Fruit fly (Drosophila melanogaster) whole organism, adult: ENCODE results near the gene CG12279.

ENCODE experiments used
- CG11617 ChIP-seq: fragments of 200-800 bp; sonication (Bioruptor generic); optimal IDR thresholded peaks from 2 replicates; lab custom pipeline; 2017; ENCODE audit warnings: mild to moderate bottlenecking, missing biosample characterization, missing genetic modification reagents, missing genetic modification characterization
- CG12768 ChIP-seq: fragments of 200-800 bp; sonication (Bioruptor generic); optimal IDR thresholded peaks from 2 replicates; lab custom pipeline; 2017; ENCODE audit warnings: missing biosample characterization, missing genetic modification characterization, mild to moderate bottlenecking, moderate library complexity, missing genetic modification reagents
- CG14711 ChIP-seq: fragments of 200-800 bp; sonication (Bioruptor generic); optimal IDR thresholded peaks from 2 replicates; lab custom pipeline; 2018; ENCODE audit warnings: missing biosample characterization, mild to moderate bottlenecking, missing genetic modification characterization, moderate library complexity
- CG1620 ChIP-seq: fragments of 200-800 bp; sonication (Bioruptor generic); optimal IDR thresholded peaks from 2 replicates; lab custom pipeline; 2016; ENCODE audit warnings: missing biosample characterization, missing genetic modification characterization
- CG33017 ChIP-seq: fragments of 200-800 bp; sonication (Bioruptor generic); optimal IDR thresholded peaks from 2 replicates; lab custom pipeline; 2018; ENCODE audit warnings: missing biosample characterization, mild to moderate bottlenecking, missing genetic modification characterization, moderate library complexity
- CG5204 ChIP-seq: fragments of 200-800 bp; sonication (Bioruptor generic); optimal IDR thresholded peaks from 2 replicates; lab custom pipeline; 2016; ENCODE audit warnings: missing biosample characterization, missing genetic modification characterization
- CG7045 ChIP-seq: fragments of 200-800 bp; sonication (Bioruptor generic); optimal IDR thresholded peaks from 2 replicates; lab custom pipeline; 2017; ENCODE audit warnings: missing biosample characterization, mild to moderate bottlenecking, missing genetic modification characterization
- CG7101 ChIP-seq: fragments of 200-800 bp; sonication (Bioruptor generic); optimal IDR thresholded peaks from 2 replicates; lab custom pipeline; 2018; ENCODE audit warnings: missing biosample characterization, mild to moderate bottlenecking, missing genetic modification characterization, moderate library complexity
- Clk ChIP-seq: fragments of 200-800 bp; sonication (Bioruptor generic); optimal IDR thresholded peaks from 2 replicates; lab custom pipeline; 2017; ENCODE audit warnings: missing biosample characterization, missing genetic modification characterization
- Crg-1 ChIP-seq: fragments of 200-800 bp; sonication (Bioruptor generic); optimal IDR thresholded peaks from 2 replicates; lab custom pipeline; 2016; ENCODE audit warnings: missing biosample characterization, missing genetic modification characterization
- Hr96 ChIP-seq: fragments of 200-800 bp; sonication (Bioruptor generic); optimal IDR thresholded peaks from 2 replicates; lab custom pipeline; 2016; ENCODE audit warnings: missing biosample characterization, missing genetic modification characterization
- Mnt ChIP-seq: fragments of 200-800 bp; sonication (Bioruptor generic); optimal IDR thresholded peaks from 2 replicates; lab custom pipeline; 2016; ENCODE audit warnings: missing biosample characterization, mild to moderate bottlenecking, missing genetic modification characterization
- bab1 ChIP-seq: fragments of 200-800 bp; sonication (Bioruptor generic); optimal IDR thresholded peaks from 3 replicates; lab custom pipeline; 2019; ENCODE audit warnings: missing biosample characterization, mild to moderate bottlenecking, missing genetic modification characterization, moderate library complexity
- cic ChIP-seq: fragments of 200-800 bp; sonication (Bioruptor generic); optimal IDR thresholded peaks from 2 replicates; lab custom pipeline; 2017; ENCODE audit warnings: missing biosample characterization, mild to moderate bottlenecking, missing genetic modification characterization, moderate library complexity
- cnc ChIP-seq, 2 experiments: fragments of >200 bp; optimal IDR thresholded peaks; 2 replicates each; lab custom pipeline; 2017
- kay ChIP-seq: fragments of 200-800 bp; sonication (Bioruptor generic); peaks from one replicate; lab custom pipeline; 2016; ENCODE audit warnings: missing biosample characterization, missing genetic modification characterization, borderline replicate concordance
- ovo ChIP-seq: fragments of 200-800 bp; sonication (Bioruptor generic); optimal IDR thresholded peaks from 2 replicates; lab custom pipeline; 2016; ENCODE audit warnings: missing biosample characterization, missing genetic modification characterization
- pad ChIP-seq: fragments of 200-800 bp; sonication (Bioruptor generic); optimal IDR thresholded peaks from 3 replicates; lab custom pipeline; 2017; ENCODE audit warnings: missing biosample characterization, missing genetic modification characterization, mild to moderate bottlenecking, moderate library complexity, missing genetic modification reagents
- tj ChIP-seq: fragments of 200-800 bp; sonication (Bioruptor generic); optimal IDR thresholded peaks from 3 replicates; lab custom pipeline; 2017; ENCODE audit warnings: missing biosample characterization, mild to moderate bottlenecking, missing genetic modification characterization, moderate library complexity
- toe ChIP-seq: fragments of 200-800 bp; sonication (Bioruptor generic); optimal IDR thresholded peaks from 2 replicates; lab custom pipeline; 2016; ENCODE audit warnings: missing biosample characterization, missing genetic modification characterization

The CG12279 gene

DNA sequence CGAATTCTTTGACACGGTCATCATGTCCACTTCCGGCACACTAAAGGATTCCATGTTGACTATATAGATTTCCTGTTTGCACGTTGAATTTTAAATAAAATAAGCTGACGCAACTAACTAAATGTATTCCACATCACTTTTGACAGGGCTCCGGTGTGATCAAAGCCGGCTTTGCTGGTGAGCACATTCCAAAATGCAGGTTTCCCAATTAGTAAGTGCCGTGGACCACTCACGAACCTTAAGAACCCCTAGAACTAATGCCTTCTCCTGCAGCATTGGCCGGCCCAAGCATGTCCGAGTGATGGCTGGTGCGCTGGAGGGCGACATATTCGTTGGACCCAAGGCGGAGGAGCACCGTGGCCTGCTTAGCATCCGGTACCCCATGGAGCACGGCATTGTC lies 12.4 kb upstream of the CG12279 start, which contains the start of gene CG31347:
Gene CG31347 (minus strand): TSS at position 101 of the 400 bp plus-strand sequence.
- TF ChIP-seq pad (GFP tag; lab: Kevin White, UChicago) (no peak), Mnt (no peak), CG5204 (GFP tag; lab: Kevin White, UChicago) (no peak), Clk (GFP tag; lab: Kevin White, UChicago) (no peak), CG12768 (GFP tag; lab: Kevin White, UChicago) (no peak), bab1 (GFP tag; lab: Kevin White, UChicago) (no peak), Crg-1 (GFP tag; lab: Kevin White, UChicago) (no peak), cic (GFP tag; lab: Kevin White, UChicago) (no peak), kay (GFP tag; lab: Kevin White, UChicago) (no peak), CG1620 (no peak)

DNA sequence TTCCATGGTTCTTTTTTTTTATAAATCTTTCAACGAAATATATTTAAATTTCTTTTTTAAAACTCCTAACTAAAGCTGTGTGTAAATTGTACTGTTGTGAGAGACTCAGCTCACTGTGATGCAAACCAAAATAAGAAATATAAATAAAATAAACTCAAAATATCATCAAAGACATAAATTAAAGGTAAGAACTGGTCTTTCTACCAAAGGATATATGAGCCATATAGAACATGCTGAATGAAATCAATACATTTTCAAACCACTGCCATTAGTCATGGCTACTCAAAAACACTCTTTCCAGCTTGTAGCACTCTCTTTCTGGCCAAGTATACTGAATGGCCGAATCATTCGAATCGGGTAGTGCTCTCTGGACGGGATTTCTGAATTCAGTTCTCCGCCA lies 10.2 kb upstream of the CG12279 start, which contains the start of the genes CG14391 and NijC:
Gene CG14391 (minus strand): TSS at position 101 of the 400 bp plus-strand sequence.
Gene NijC (plus strand): TSS at position 388 of the 400 bp plus-strand sequence.
- TF ChIP-seq CG1620 (no peak), tj (GFP tag; lab: Kevin White, UChicago) (no peak), bab1 (GFP tag; lab: Kevin White, UChicago) (no peak), kay (GFP tag; lab: Kevin White, UChicago) (peak; percentile 79), CG12768 (GFP tag; lab: Kevin White, UChicago) (no peak), pad (GFP tag; lab: Kevin White, UChicago) (no peak)

DNA sequence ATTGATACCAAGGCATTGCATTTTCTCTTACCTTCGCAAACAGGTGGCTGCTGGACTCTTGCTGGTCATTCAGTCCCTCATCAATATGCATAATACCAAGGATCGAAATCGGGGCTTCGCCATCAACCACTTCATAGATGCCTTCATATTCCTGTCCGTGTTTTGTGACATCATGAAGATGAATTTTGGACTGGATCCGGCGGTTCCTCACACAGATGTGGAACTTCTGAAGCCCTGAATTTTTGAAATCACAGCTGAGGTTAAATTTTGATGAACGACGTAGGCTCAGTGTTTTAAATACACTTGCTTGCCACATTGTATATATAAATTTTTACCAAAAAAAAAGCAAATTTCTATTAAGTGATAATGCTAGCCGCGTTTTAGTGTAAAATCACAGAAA lies 7.9 kb upstream of the CG12279 start, which contains the start of gene Past1:
Gene Past1 (plus strand): TSS at position 301 of the 400 bp plus-strand sequence.
- TF ChIP-seq Hr96 (no peak), CG5204 (GFP tag; lab: Kevin White, UChicago) (no peak)

DNA sequence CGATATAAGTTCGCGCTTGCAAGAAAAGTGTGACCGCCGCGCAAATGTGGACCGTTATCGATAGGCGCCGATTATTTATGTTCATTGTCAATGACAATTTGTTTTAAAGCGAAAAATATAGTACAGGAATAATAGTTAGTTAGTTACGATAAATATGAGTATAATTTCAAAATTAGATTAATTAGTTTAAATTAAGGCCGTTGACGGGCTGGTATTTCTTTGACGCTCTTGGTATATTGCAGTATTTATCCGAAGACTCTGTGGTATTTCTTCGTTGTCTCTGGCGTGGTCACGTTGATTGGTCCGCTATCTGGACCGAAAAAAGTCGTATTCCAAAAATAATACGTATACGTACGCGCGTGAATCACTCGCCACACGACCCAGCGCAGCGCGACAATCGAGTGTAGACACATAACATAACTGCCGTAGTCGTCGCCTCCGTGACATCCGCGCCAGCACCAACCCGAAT lies 7.3 kb upstream of the CG12279 start:
- TF ChIP-seq tj (GFP tag; lab: Kevin White, UChicago) (no peak), Mnt (peak; percentile 56), Hr96 (no peak), pad (GFP tag; lab: Kevin White, UChicago) (no peak), cic (GFP tag; lab: Kevin White, UChicago) (peak; percentile 37), Crg-1 (GFP tag; lab: Kevin White, UChicago) (no peak), bab1 (GFP tag; lab: Kevin White, UChicago) (peak; percentile 33), kay (GFP tag; lab: Kevin White, UChicago) (peak; percentile 39), CG33017 (tag; lab: Kevin White, UChicago) (no peak), CG7045 (GFP tag; lab: Kevin White, UChicago) (no peak), cnc (optimal IDR thresholded peaks at IDR 0.05; lab: Kevin White, UChicago) (no peak)

DNA sequence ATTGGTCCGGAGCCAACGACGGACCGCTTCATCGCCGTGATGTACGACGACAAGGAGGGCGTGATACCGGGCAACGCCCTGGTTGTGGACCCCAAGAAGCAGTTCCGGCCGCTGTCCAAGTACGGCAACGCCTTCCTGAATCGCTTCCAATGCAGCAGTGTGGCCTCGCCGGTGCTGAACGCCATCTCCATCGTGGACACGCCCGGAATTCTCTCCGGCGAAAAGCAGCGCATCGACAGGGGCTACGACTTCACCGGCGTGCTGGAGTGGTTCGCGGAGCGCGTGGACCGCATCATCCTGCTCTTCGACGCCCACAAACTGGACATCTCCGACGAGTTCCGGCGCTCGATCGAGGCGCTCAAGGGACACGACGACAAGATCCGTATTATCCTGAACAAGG lies 6.5 kb upstream of the CG12279 start:
- TF ChIP-seq CG5204 (GFP tag; lab: Kevin White, UChicago): no peak
- TF ChIP-seq Hr96: no peak
- TF ChIP-seq pad (GFP tag; lab: Kevin White, UChicago): no peak
- no peak for TF ChIP-seq CG14711 (tag; lab: Kevin White, UChicago)
- no peak for TF ChIP-seq toe (GFP tag; lab: Kevin White, UChicago)
- TF ChIP-seq CG11617 (GFP tag; lab: Kevin White, UChicago): no peak
- no peak for TF ChIP-seq cnc (optimal IDR thresholded peaks at IDR 0.05; lab: Kevin White, UChicago)
- TF ChIP-seq cic (GFP tag; lab: Kevin White, UChicago): no peak

DNA sequence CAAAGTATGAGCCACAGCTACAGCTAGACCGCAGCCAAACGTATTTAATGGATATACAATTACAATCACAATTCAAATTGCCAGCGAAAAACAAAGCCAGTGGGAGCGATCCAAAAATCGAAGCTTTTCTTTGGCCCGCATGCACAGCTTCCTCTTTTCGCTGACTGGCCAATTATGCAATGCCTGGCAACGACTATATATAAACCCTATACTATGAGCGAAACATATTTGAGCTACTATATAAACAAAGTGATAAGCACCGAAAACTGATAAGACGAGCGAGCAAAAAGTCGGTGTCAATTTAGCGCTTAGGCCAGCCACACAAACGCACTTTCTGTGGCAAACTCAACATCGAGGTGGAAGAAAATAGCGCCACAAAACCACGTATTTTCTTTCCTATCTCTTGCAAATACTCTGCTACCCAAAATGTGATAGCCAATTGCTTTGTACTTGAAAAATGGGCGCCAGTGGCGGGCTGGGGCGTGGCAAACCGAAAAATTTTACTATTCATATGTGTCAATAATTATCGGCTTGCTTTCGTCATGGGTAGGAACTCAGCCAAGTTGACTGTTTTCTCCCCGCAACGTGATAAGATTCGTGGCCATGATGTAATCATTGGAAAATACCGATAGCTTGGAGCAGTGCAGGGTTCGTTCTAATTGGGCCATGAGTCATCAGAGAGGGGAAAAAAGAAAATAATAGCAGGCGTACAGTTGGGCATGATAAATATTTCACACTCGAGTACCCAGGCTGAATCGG lies 5.1 kb upstream of the CG12279 start:
- TF ChIP-seq kay (GFP tag; lab: Kevin White, UChicago) (no peak), tj (GFP tag; lab: Kevin White, UChicago) (peak; percentile 39)

DNA sequence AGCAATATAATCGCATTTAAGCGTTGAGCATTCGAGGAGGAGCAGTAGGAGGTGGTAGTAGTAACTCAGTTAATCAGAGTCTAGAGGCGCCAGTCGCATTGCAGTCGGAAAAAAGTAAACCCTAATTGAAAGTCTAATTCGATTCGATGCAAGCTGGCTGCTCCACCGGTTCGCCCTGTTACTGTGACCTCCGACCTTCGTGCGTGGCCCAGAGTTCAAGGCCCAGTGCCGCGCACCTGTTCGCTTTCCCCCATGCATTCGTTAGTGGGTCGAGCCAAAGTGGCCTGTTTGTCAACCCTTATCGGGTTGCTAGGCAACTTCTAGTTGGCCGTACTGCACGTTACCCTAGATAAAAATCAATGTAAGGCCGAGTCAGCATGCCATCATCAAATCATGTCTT lies 4.4 kb upstream of the CG12279 start:
- no peak for TF ChIP-seq kay (GFP tag; lab: Kevin White, UChicago)
- TF ChIP-seq CG11617 (GFP tag; lab: Kevin White, UChicago): no peak
- no peak for TF ChIP-seq bab1 (GFP tag; lab: Kevin White, UChicago)
- TF ChIP-seq CG33017 (tag; lab: Kevin White, UChicago): no peak
- no peak for TF ChIP-seq Mnt
- TF ChIP-seq ovo (GFP tag; lab: Kevin White, UChicago): no peak
- TF ChIP-seq CG14711 (tag; lab: Kevin White, UChicago): no peak
- no peak for TF ChIP-seq CG1620
- no peak for TF ChIP-seq CG12768 (GFP tag; lab: Kevin White, UChicago)
- no peak for TF ChIP-seq CG7101
- TF ChIP-seq toe (GFP tag; lab: Kevin White, UChicago): no peak
- no peak for TF ChIP-seq cic (GFP tag; lab: Kevin White, UChicago)
- TF ChIP-seq Crg-1 (GFP tag; lab: Kevin White, UChicago): no peak
